Fruit fly (Drosophila melanogaster): Measurements from ENCODE around the gene GlcAT-S.

dm6 chr2L:9615983-9616519 lies at the start of gene GlcAT-S:
- TF ChIP-seq D19B (GFP tag; optimal IDR thresholded peaks at IDR 0.05) (no peak), CG6813 (GFP tag; optimal IDR thresholded peaks at IDR 0.05) (no peak), Taf1 (GFP tag; IDR thresholded peaks at IDR 0.05) (no peak), CG30431 (GFP tag; optimal IDR thresholded peaks at IDR 0.05) (no peak), cg (GFP tag; optimal IDR thresholded peaks at IDR 0.05) (no peak), emc (GFP tag; optimal IDR thresholded peaks at IDR 0.05) (no peak), CG18764 (GFP tag; optimal IDR thresholded peaks at IDR 0.05) (no peak), Tbp (GFP tag; optimal IDR thresholded peaks at IDR 0.05) (no peak), CG7963 (GFP tag; IDR thresholded peaks at IDR 0.05; ENCODE audit: partially characterized antibody) (no peak), otp (GFP tag; IDR thresholded peaks at IDR 0.05) (no peak), Max (GFP tag; optimal IDR thresholded peaks at IDR 0.05) (no peak)

All from whole organism, embryonic.